Worm (Caenorhabditis elegans) whole organism, L1 larva: ENCODE data around the gene acs-14.

Experiments
- C34B4.2 ChIP-seq: sonication (generic microtip); optimal IDR thresholded peaks from 2 replicates; lab custom pipeline; 2017; ENCODE audit warnings: mild to moderate bottlenecking, missing genetic modification characterization, missing compliant biosample characterization
- F16B12.6 ChIP-seq: fragments of 150-350 bp; optimal IDR thresholded peaks from 2 replicates; lab custom pipeline; 2014; ENCODE audit warnings: missing biosample characterization, missing genetic modification characterization
- aha-1 ChIP-seq: fragments of 150-350 bp; optimal IDR thresholded peaks from 2 replicates; lab custom pipeline; 2014; ENCODE audit warnings: missing biosample characterization, missing genetic modification characterization
- blmp-1 ChIP-seq: fragments of 150-350 bp; optimal IDR thresholded peaks from 2 replicates; lab custom pipeline; 2014; ENCODE audit warnings: missing biosample characterization, missing genetic modification characterization
- ceh-82 ChIP-seq, 3 experiments: fragments of 150-350 bp in 1 of 3; sonication (generic microtip) in 2 of 3; optimal IDR thresholded peaks; 2 replicates each; lab custom pipeline; 2014 to 2017; ENCODE audit warnings: missing biosample characterization in 3 of 3, missing genetic modification characterization in 3 of 3
- ces-1 ChIP-seq: fragments of 150-350 bp; optimal IDR thresholded peaks from 2 replicates; lab custom pipeline; 2014; ENCODE audit warnings: missing biosample characterization, missing genetic modification reagents, missing genetic modification characterization
- dsc-1 ChIP-seq: sonication (generic microtip); optimal IDR thresholded peaks from 2 replicates; lab custom pipeline; 2016; ENCODE audit warnings: mild to moderate bottlenecking, missing genetic modification characterization, missing compliant biosample characterization
- efl-1 ChIP-seq, 4 experiments: fragments of 150-350 bp; optimal IDR thresholded peaks in 3 of 4; peaks in 1 of 4; 1 replicate in 1 of 4; 2 replicates in 3 of 4; lab custom pipeline; 2014; ENCODE audit warnings: missing biosample characterization in 2 of 4, missing genetic modification characterization in 2 of 4, missing genetic modification reagents in 2 of 4
- egl-13 ChIP-seq: sonication (generic microtip); optimal IDR thresholded peaks from 2 replicates; lab custom pipeline; 2016; ENCODE audit warnings: missing genotype, missing genetic modification reagents, missing genetic modification characterization, missing compliant biosample characterization
- egl-27 ChIP-seq, 2 experiments: fragments of 150-350 bp in 1 of 2; sonication (generic microtip); optimal IDR thresholded peaks; 3 replicates each; lab custom pipeline; 2017 to 2018; ENCODE audit warnings: missing biosample characterization in 2 of 2, missing genetic modification characterization in 2 of 2, missing genetic modification reagents in 2 of 2
- elt-3 ChIP-seq, 6 experiments: fragments of 150-350 bp in 1 of 6; sonication (generic microtip); optimal IDR thresholded peaks; 2 replicates each; lab custom pipeline; 2017 to 2018; ENCODE audit warnings: missing biosample characterization in 6 of 6, missing genetic modification characterization in 6 of 6, inconsistent platforms in 1 of 6
- ets-5 ChIP-seq: fragments of 200-800 bp; sonication (Bioruptor generic); IDR thresholded peaks from 2 replicates; pipeline ENCODE4 v1.3.6; 2022; ENCODE audit warnings: missing genetic modification characterization, missing compliant biosample characterization
- fkh-4 ChIP-seq: sonication (generic microtip); optimal IDR thresholded peaks from 2 replicates; lab custom pipeline; 2016; ENCODE audit warnings: missing compliant biosample characterization, missing genetic modification characterization, borderline replicate concordance
- fos-1 ChIP-seq: fragments of 150-350 bp; optimal IDR thresholded peaks from 2 replicates; lab custom pipeline; 2014; ENCODE audit warnings: missing biosample characterization, missing genetic modification characterization
- grh-1 ChIP-seq: fragments of 200-800 bp; sonication (Bioruptor generic); IDR thresholded peaks from 2 replicates; pipeline ENCODE4 v1.3.6; 2022; ENCODE audit warnings: missing genetic modification reagents, missing genetic modification characterization, missing compliant biosample characterization
- hlh-17 ChIP-seq: fragments of 200-800 bp; sonication (Bioruptor generic); optimal IDR thresholded peaks from 2 replicates; lab custom pipeline; 2018; ENCODE audit warnings: missing genetic modification characterization, mild to moderate bottlenecking, missing compliant biosample characterization, moderate library complexity, borderline replicate concordance
- hlh-4 ChIP-seq: sonication (generic microtip); optimal IDR thresholded peaks from 2 replicates; lab custom pipeline; 2016; ENCODE audit warnings: mild to moderate bottlenecking, missing genetic modification characterization, missing compliant biosample characterization
- irx-1 ChIP-seq: sonication (generic microtip); optimal IDR thresholded peaks from 2 replicates; lab custom pipeline; 2016; ENCODE audit warnings: missing genetic modification characterization, missing compliant biosample characterization
- lin-14 ChIP-seq: fragments of 200-800 bp; sonication (Bioruptor generic); optimal IDR thresholded peaks from 2 replicates; lab custom pipeline; 2018; ENCODE audit warnings: mild to moderate bottlenecking, missing genetic modification characterization, moderate library complexity, missing compliant biosample characterization
- lir-3 ChIP-seq: sonication (generic microtip); optimal IDR thresholded peaks from 2 replicates; lab custom pipeline; 2016; ENCODE audit warnings: mild to moderate bottlenecking, missing genetic modification characterization, moderate library complexity, missing compliant biosample characterization; ENCODE audit not compliant: poor library complexity
- mef-2 ChIP-seq: fragments of 150-350 bp; optimal IDR thresholded peaks from 2 replicates; lab custom pipeline; 2014; ENCODE audit warnings: missing biosample characterization, missing genetic modification characterization
- nhr-11 ChIP-seq: fragments of 150-350 bp; optimal IDR thresholded peaks from 2 replicates; lab custom pipeline; 2014; ENCODE audit warnings: missing biosample characterization, missing genetic modification characterization
- nhr-28 ChIP-seq: fragments of 150-350 bp; optimal IDR thresholded peaks from 2 replicates; lab custom pipeline; 2014; ENCODE audit warnings: missing biosample characterization, missing genetic modification characterization
- nhr-77 ChIP-seq: fragments of 150-350 bp; optimal IDR thresholded peaks from 2 replicates; lab custom pipeline; 2014; ENCODE audit warnings: missing biosample characterization, missing genetic modification characterization
- nhr-85 ChIP-seq: sonication (generic microtip); peaks from one replicate; lab custom pipeline; 2016; ENCODE audit warnings: missing genetic modification characterization, inconsistent platforms, missing compliant biosample characterization
- nhr-90 ChIP-seq: sonication (generic microtip); optimal IDR thresholded peaks from 2 replicates; lab custom pipeline; 2016; ENCODE audit warnings: mild to moderate bottlenecking, missing genetic modification characterization, missing compliant biosample characterization; ENCODE audit not compliant: poor library complexity
- pax-3 ChIP-seq: fragments of 200-800 bp; sonication (Bioruptor generic); optimal IDR thresholded peaks from 2 replicates; lab custom pipeline; 2018; ENCODE audit warnings: mild to moderate bottlenecking, missing genetic modification characterization, moderate library complexity, missing compliant biosample characterization
- rnt-1 ChIP-seq: sonication (generic microtip); optimal IDR thresholded peaks from 2 replicates; lab custom pipeline; 2016; ENCODE audit warnings: mild to moderate bottlenecking, missing genetic modification characterization, moderate library complexity, missing compliant biosample characterization
- snu-23 ChIP-seq: sonication (generic microtip); optimal IDR thresholded peaks from 2 replicates; lab custom pipeline; 2016; ENCODE audit warnings: missing genetic modification characterization, missing compliant biosample characterization
- sox-4 ChIP-seq: sonication (generic microtip); optimal IDR thresholded peaks from 2 replicates; lab custom pipeline; 2016; ENCODE audit warnings: missing genetic modification characterization, missing compliant biosample characterization
- swsn-7 ChIP-seq: sonication (generic microtip); optimal IDR thresholded peaks from 2 replicates; lab custom pipeline; 2016; ENCODE audit warnings: missing genetic modification characterization, missing compliant biosample characterization
- tbx-2 ChIP-seq: sonication (generic microtip); optimal IDR thresholded peaks from 2 replicates; lab custom pipeline; 2016; ENCODE audit warnings: missing genetic modification characterization, missing compliant biosample characterization
- tlp-1 ChIP-seq: fragments of 150-350 bp; optimal IDR thresholded peaks from 2 replicates; lab custom pipeline; 2014; ENCODE audit warnings: missing biosample characterization, missing genetic modification characterization
- unc-130 ChIP-seq: fragments of 150-350 bp; optimal IDR thresholded peaks from 2 replicates; lab custom pipeline; 2017; ENCODE audit warnings: missing biosample characterization, missing genetic modification characterization, inconsistent platforms
- vab-15 ChIP-seq: sonication (generic microtip); optimal IDR thresholded peaks from 2 replicates; lab custom pipeline; 2017; ENCODE audit warnings: missing genotype, mild to moderate bottlenecking, missing genetic modification characterization, missing compliant biosample characterization
- xbp-1 ChIP-seq: sonication (generic microtip); optimal IDR thresholded peaks from 2 replicates; lab custom pipeline; 2016; ENCODE audit warnings: missing genetic modification characterization, missing compliant biosample characterization
- zag-1 ChIP-seq: fragments of 150-350 bp; optimal IDR thresholded peaks from 2 replicates; lab custom pipeline; 2014; ENCODE audit warnings: missing biosample characterization, missing genetic modification characterization

Gene acs-14

ce11 chrV:9516280-9516679, 8.3 kb downstream of the acs-14 start (continued):
- TF ChIP-seq grh-1 (GFP tag; lab: Robert Waterston, UW) (peak; percentile 53; the same call in 1 of the 2 replicates), C34B4.2 (tag; lab: Kevin White, UChicago) (no peak), zag-1 (tag; lab: Kevin White, UChicago) (no peak), nhr-85 (peak; percentile 97), sox-4 (tag; lab: Kevin White, UChicago) (peak; percentile 17), irx-1 (tag; lab: Kevin White, UChicago) (peak; percentile 34), lir-3 (tag; lab: Kevin White, UChicago) (peak; percentile 39), vab-15 (tag; lab: Kevin White, UChicago) (peak; percentile 23), pax-3 (tag; lab: Kevin White, UChicago) (no peak), egl-27 (tag; optimal IDR thresholded peaks at IDR 0.05; lab: Kevin White, UChicago) (no peak), swsn-7 (tag; lab: Kevin White, UChicago) (no peak), dsc-1 (tag; lab: Kevin White, UChicago) (no peak), efl-1 (optimal IDR thresholded peaks at IDR 0.05; lab: Kevin White, UChicago) (peak in 1 of 2 experiments; percentile 21), efl-1 (GFP tag; optimal IDR thresholded peaks at IDR 0.05 in 1 of 2; lab: Kevin White, UChicago) (peak in 1 of 2 experiments; percentile 90), nhr-90 (peak; percentile 87), ceh-82 (tag; optimal IDR thresholded peaks at IDR 0.05; lab: Kevin White, UChicago) (no peak), ets-5 (GFP tag; lab: Robert Waterston, UW) (no peak), fkh-4 (tag; lab: Kevin White, UChicago) (no peak), rnt-1 (tag; lab: Kevin White, UChicago) (no peak), ces-1 (GFP tag; lab: Kevin White, UChicago) (no peak), mef-2 (tag; lab: Kevin White, UChicago) (no peak), blmp-1 (tag; lab: Kevin White, UChicago) (peak; percentile 85), aha-1 (tag; lab: Kevin White, UChicago) (no peak), nhr-77 (no peak), hlh-4 (no peak), snu-23 (GFP tag; lab: Kevin White, UChicago) (peak; percentile 79), tlp-1 (no peak), hlh-17 (GFP tag; lab: Kevin White, UChicago) (no peak), unc-130 (tag; lab: Kevin White, UChicago) (peak; percentile 93), xbp-1 (tag; lab: Kevin White, UChicago) (peak; percentile 32), nhr-11 (tag; lab: Kevin White, UChicago) (no peak)

- TF ChIP-seq hlh-17 (GFP tag; lab: Kevin White, UChicago) (no peak), fos-1 (no peak), tbx-2 (no peak), elt-3 (tag; optimal IDR thresholded peaks at IDR 0.05; lab: Kevin White, UChicago) (peak in 1 of 6 experiments; percentile 49), blmp-1 (tag; lab: Kevin White, UChicago) (peak; percentile 89), nhr-85 (peak; percentile 67), irx-1 (tag; lab: Kevin White, UChicago) (no peak), lin-14 (peak; percentile 2), F16B12.6 (no peak), vab-15 (tag; lab: Kevin White, UChicago) (no peak), mef-2 (tag; lab: Kevin White, UChicago) (no peak)
Measured at ce11 chrV:9518832-9519231, 10.9 kb downstream of the acs-14 start, which contains the start of gene C50F4.8. Gene C50F4.8 (minus strand): TSS chrV:9518859.

- TF ChIP-seq nhr-28 (tag; lab: Kevin White, UChicago) (no peak), efl-1 (optimal IDR thresholded peaks at IDR 0.05; lab: Kevin White, UChicago) (no peak), efl-1 (GFP tag; optimal IDR thresholded peaks at IDR 0.05 in 1 of 2; lab: Kevin White, UChicago) (peak in 1 of 2 experiments; percentile 52), egl-13 (no peak)
Measured at ce11 chrV:9521697-9522096, 13.8 kb downstream of the acs-14 start.
